Fruit fly (Drosophila melanogaster) whole organism, embryonic: ENCODE measurements around the gene Rbfox1.

Source experiments
- Abd-B ChIP-seq: fragments of 200-800 bp; sonication (Bioruptor generic); optimal IDR thresholded peaks from 2 replicates; lab custom pipeline; 2018; ENCODE audit warnings: missing biosample characterization, mild to moderate bottlenecking, missing genetic modification characterization, moderate library complexity
- Bteb2 ChIP-seq: fragments of 200-800 bp; sonication (Bioruptor generic); optimal IDR thresholded peaks from 2 replicates; lab custom pipeline; 2016; ENCODE audit warnings: missing biosample characterization, missing genetic modification characterization
- CG10462 ChIP-seq: fragments of 200-800 bp; sonication (Bioruptor generic); optimal IDR thresholded peaks from 2 replicates; lab custom pipeline; 2016; ENCODE audit warnings: missing biosample characterization, missing genetic modification characterization
- CG10565 ChIP-seq: fragments of 200-800 bp; sonication (Bioruptor generic); optimal IDR thresholded peaks from 3 replicates; lab custom pipeline; 2016; ENCODE audit warnings: missing biosample characterization, mild to moderate bottlenecking, missing genetic modification characterization
- CG11085 ChIP-seq: fragments of 200-800 bp; sonication (Bioruptor generic); IDR thresholded peaks from 2 replicates; pipeline ENCODE4 v1.3.6; 2022; ENCODE audit warnings: missing biosample characterization, missing genetic modification characterization
- CG11093 ChIP-seq: fragments of 200-800 bp; sonication (Bioruptor generic); IDR thresholded peaks from 3 replicates; pipeline ENCODE4 v1.3.6; 2022; ENCODE audit warnings: missing biosample characterization, missing genetic modification characterization
- CG11696 ChIP-seq: fragments of 200-800 bp; sonication (Bioruptor generic); IDR thresholded peaks from 2 replicates; pipeline ENCODE4 v1.3.6; 2022; ENCODE audit warnings: missing biosample characterization, missing genetic modification characterization
- CG13424 ChIP-seq: fragments of 200-800 bp; sonication (Bioruptor generic); optimal IDR thresholded peaks from 2 replicates; lab custom pipeline; 2019; ENCODE audit warnings: missing biosample characterization, mild to moderate bottlenecking, missing genetic modification characterization, moderate library complexity
- CG1647 ChIP-seq: fragments of 200-800 bp; sonication (Bioruptor generic); optimal IDR thresholded peaks from 3 replicates; lab custom pipeline; 2016; ENCODE audit warnings: missing biosample characterization, missing genetic modification characterization
- CG16863 ChIP-seq: fragments of 200-800 bp; sonication (Bioruptor generic); optimal IDR thresholded peaks from 3 replicates; lab custom pipeline; 2016; ENCODE audit warnings: missing biosample characterization, missing genetic modification characterization
- CG17385 ChIP-seq: fragments of 200-800 bp; sonication (Bioruptor generic); optimal IDR thresholded peaks from 3 replicates; lab custom pipeline; 2018; ENCODE audit warnings: missing biosample characterization, mild to moderate bottlenecking, missing genetic modification characterization
- CG32767 ChIP-seq: fragments of 200-800 bp; sonication (Bioruptor generic); IDR thresholded peaks from 2 replicates; pipeline ENCODE4 v1.3.6; 2022; ENCODE audit warnings: missing biosample characterization, missing genetic modification characterization
- CG34422 ChIP-seq: fragments of 200-800 bp; sonication (Bioruptor generic); IDR thresholded peaks from 3 replicates; pipeline ENCODE4 v1.3.6; 2022; ENCODE audit warnings: missing biosample characterization, missing genetic modification characterization
- CG6854 ChIP-seq: fragments of 200-800 bp; sonication (Bioruptor generic); optimal IDR thresholded peaks from 3 replicates; lab custom pipeline; 2017; ENCODE audit warnings: missing biosample characterization, mild to moderate bottlenecking, missing genetic modification characterization
- CG7987 ChIP-seq: fragments of 200-800 bp; sonication (Bioruptor generic); optimal IDR thresholded peaks from 2 replicates; lab custom pipeline; 2018; ENCODE audit warnings: missing biosample characterization, mild to moderate bottlenecking, missing genetic modification characterization, moderate library complexity
- CG8924 ChIP-seq: fragments of 200-800 bp; optimal IDR thresholded peaks from 3 replicates; lab custom pipeline; 2019; ENCODE audit warnings: missing biosample characterization, mild to moderate bottlenecking, missing genetic modification characterization, moderate library complexity
- CG9609 ChIP-seq: fragments of 200-800 bp; sonication (Bioruptor generic); optimal IDR thresholded peaks from 3 replicates; lab custom pipeline; 2016; ENCODE audit warnings: missing biosample characterization, missing genetic modification characterization
- CG9817 ChIP-seq: fragments of 200-800 bp; sonication (Bioruptor generic); optimal IDR thresholded peaks from 2 replicates; lab custom pipeline; 2018; ENCODE audit warnings: missing biosample characterization, mild to moderate bottlenecking, missing genetic modification characterization, moderate library complexity
- CoRest ChIP-seq: fragments of 200-800 bp; sonication (Bioruptor generic); optimal IDR thresholded peaks from 3 replicates; lab custom pipeline; 2018; ENCODE audit warnings: missing biosample characterization, mild to moderate bottlenecking, missing genetic modification characterization, moderate library complexity
- Drgx ChIP-seq: fragments of 200-800 bp; sonication (Bioruptor generic); IDR thresholded peaks from 2 replicates; pipeline ENCODE4 v1.3.6; 2022; ENCODE audit warnings: missing biosample characterization, missing genetic modification characterization
- Eip74EF ChIP-seq, 2 experiments: fragments of 200-800 bp in 1 of 2; fragments of >200 bp in 1 of 2; sonication (Bioruptor generic) in 1 of 2; optimal IDR thresholded peaks; 2 replicates each; lab custom pipeline; 2017 to 2019; ENCODE audit warnings: missing biosample characterization in 2 of 2, missing genetic modification characterization in 2 of 2, mild to moderate bottlenecking in 1 of 2, moderate library complexity in 1 of 2
- Ets65A ChIP-seq: fragments of 200-800 bp; sonication (Bioruptor generic); peaks from one replicate; lab custom pipeline; 2016; ENCODE audit warnings: missing biosample characterization, missing genetic modification characterization
- HLH4C ChIP-seq: fragments of 200-800 bp; sonication (Bioruptor generic); IDR thresholded peaks from 3 replicates; pipeline ENCODE4 v1.3.6; 2022; ENCODE audit warnings: missing biosample characterization, missing genetic modification characterization; ENCODE audit not compliant: partially characterized antibody
- Poxn ChIP-seq: fragments of 200-800 bp; sonication (Bioruptor generic); IDR thresholded peaks from 2 replicates; pipeline ENCODE4 v1.3.6; 2022; ENCODE audit warnings: missing biosample characterization, missing genetic modification characterization
- Ptx1 ChIP-seq: fragments of 200-800 bp; sonication (Bioruptor generic); IDR thresholded peaks from 2 replicates; pipeline ENCODE4 v1.3.6; 2022; ENCODE audit warnings: missing biosample characterization, missing genetic modification characterization
- Scr ChIP-seq: fragments of 200-800 bp; sonication (Bioruptor generic); IDR thresholded peaks from 2 replicates; pipeline ENCODE4 v1.3.6; 2022; ENCODE audit warnings: missing biosample characterization, missing genetic modification characterization; ENCODE audit not compliant: partially characterized antibody
- cg ChIP-seq: fragments of 200-800 bp; sonication (Bioruptor generic); optimal IDR thresholded peaks from 3 replicates; lab custom pipeline; 2019; ENCODE audit warnings: missing biosample characterization, mild to moderate bottlenecking, missing genetic modification characterization, moderate library complexity
- cwo ChIP-seq: fragments of 200-800 bp; sonication (Bioruptor generic); optimal IDR thresholded peaks from 3 replicates; lab custom pipeline; 2017; ENCODE audit warnings: missing biosample characterization, missing genetic modification characterization, mild to moderate bottlenecking, moderate library complexity, missing genetic modification reagents
- danr ChIP-seq: fragments of 200-800 bp; sonication (Bioruptor generic); IDR thresholded peaks from 2 replicates; pipeline ENCODE4 v1.3.6; 2022; ENCODE audit warnings: missing biosample characterization, missing genetic modification characterization
- dm ChIP-seq: fragments of 200-800 bp; sonication (Bioruptor generic); optimal IDR thresholded peaks from 3 replicates; lab custom pipeline; 2016; ENCODE audit warnings: missing biosample characterization, missing genetic modification characterization
- en ChIP-seq: fragments of 200-800 bp; sonication (Bioruptor generic); optimal IDR thresholded peaks from 2 replicates; lab custom pipeline; 2016; ENCODE audit warnings: missing biosample characterization, missing genetic modification characterization
- gem ChIP-seq: fragments of 200-800 bp; sonication (Bioruptor generic); optimal IDR thresholded peaks from 2 replicates; lab custom pipeline; 2019; ENCODE audit warnings: missing biosample characterization, mild to moderate bottlenecking, missing genetic modification characterization, moderate library complexity
- ham ChIP-seq: fragments of 200-800 bp; sonication (Bioruptor generic); IDR thresholded peaks from 2 replicates; pipeline ENCODE4 v1.3.6; 2022; ENCODE audit warnings: missing biosample characterization, missing genetic modification characterization
- insv ChIP-seq, 2 experiments: fragments of 200-800 bp; sonication (Bioruptor generic); optimal IDR thresholded peaks; 3 replicates each; lab custom pipeline; 2016 to 2018; ENCODE audit warnings: missing biosample characterization in 2 of 2, missing genetic modification characterization in 2 of 2
- maf-S ChIP-seq: fragments of 200-800 bp; sonication (Bioruptor generic); optimal IDR thresholded peaks from 2 replicates; lab custom pipeline; 2016; ENCODE audit warnings: missing biosample characterization, missing genetic modification characterization
- mirr ChIP-seq: fragments of 200-800 bp; sonication (Bioruptor generic); optimal IDR thresholded peaks from 3 replicates; lab custom pipeline; 2018; ENCODE audit warnings: missing biosample characterization, mild to moderate bottlenecking, missing genetic modification characterization
- mld ChIP-seq: fragments of 200-800 bp; sonication (Bioruptor generic); IDR thresholded peaks from 3 replicates; pipeline ENCODE4 v1.3.6; 2022; ENCODE audit warnings: missing biosample characterization, missing genetic modification characterization; ENCODE audit not compliant: partially characterized antibody
- nom ChIP-seq: fragments of 200-800 bp; sonication (Bioruptor generic); optimal IDR thresholded peaks from 2 replicates; lab custom pipeline; 2017; ENCODE audit warnings: missing biosample characterization, missing genetic modification characterization, mild to moderate bottlenecking, moderate library complexity, missing genetic modification reagents
- pan ChIP-seq, 4 experiments: fragments of >200 bp in 3 of 4; fragments of 200-800 bp in 1 of 4; sonication (Bioruptor generic) in 1 of 4; optimal IDR thresholded peaks in 3 of 4; IDR thresholded peaks in 1 of 4; 2 replicates each; pipeline versions ENCODE4 v1.3.6 to Lab custom; 2017 to 2022; ENCODE audit warnings: missing biosample characterization in 2 of 4, missing genetic modification characterization in 2 of 4, mixed read lengths in 1 of 4
- pb ChIP-seq: fragments of 200-800 bp; sonication (Bioruptor generic); optimal IDR thresholded peaks from 3 replicates; lab custom pipeline; 2016; ENCODE audit warnings: missing biosample characterization, missing genetic modification characterization
- peb ChIP-seq: fragments of 200-800 bp; sonication (Bioruptor generic); IDR thresholded peaks from 2 replicates; pipeline ENCODE4 v1.3.6; 2022; ENCODE audit warnings: missing biosample characterization, missing genetic modification characterization
- sim ChIP-seq: fragments of 200-800 bp; sonication (Bioruptor generic); IDR thresholded peaks from 2 replicates; pipeline ENCODE4 v1.3.6; 2022; ENCODE audit warnings: missing biosample characterization, missing genetic modification characterization
- sna ChIP-seq: fragments of 200-800 bp; sonication (Bioruptor generic); IDR thresholded peaks from 2 replicates; pipeline ENCODE4 v1.3.6; 2022; ENCODE audit warnings: missing biosample characterization, missing genetic modification characterization; ENCODE audit not compliant: partially characterized antibody
- so ChIP-seq: fragments of 200-800 bp; sonication (Bioruptor generic); IDR thresholded peaks from 3 replicates; pipeline ENCODE4 v1.3.6; 2022; ENCODE audit warnings: missing biosample characterization, missing genetic modification characterization
- ssp ChIP-seq: fragments of 200-800 bp; sonication (Bioruptor generic); IDR thresholded peaks from 2 replicates; pipeline ENCODE4 v1.3.6; 2022; ENCODE audit warnings: missing biosample characterization, missing genetic modification characterization
- tgo ChIP-seq: fragments of 200-800 bp; sonication (Bioruptor generic); IDR thresholded peaks from 3 replicates; pipeline ENCODE4 v1.3.6; 2022; ENCODE audit warnings: missing biosample characterization, missing genetic modification characterization
- tin ChIP-seq: fragments of 200-800 bp; sonication (Bioruptor generic); optimal IDR thresholded peaks from 3 replicates; lab custom pipeline; 2016; ENCODE audit warnings: missing biosample characterization, missing genetic modification characterization
- tx ChIP-seq: fragments of 200-800 bp; sonication (Bioruptor generic); optimal IDR thresholded peaks from 2 replicates; lab custom pipeline; 2016; ENCODE audit warnings: missing biosample characterization, missing genetic modification characterization
- usp ChIP-seq: fragments of >200 bp; optimal IDR thresholded peaks from 2 replicates; lab custom pipeline; 2017; ENCODE audit warnings: missing biosample characterization, missing genetic modification characterization
- z ChIP-seq: fragments of 200-800 bp; sonication (Bioruptor generic); IDR thresholded peaks from 3 replicates; pipeline ENCODE4 v1.3.6; 2022; ENCODE audit warnings: missing biosample characterization, missing genetic modification characterization

The Rbfox1 gene

dm6 chr3L:10518945-10519344 is 37.7 kb downstream of the Rbfox1 start (continued):
- TF ChIP-seq ssp (GFP tag; lab: Robert Waterston, UW) (no peak), cwo (peak; percentile 45), HLH4C (no peak), usp (GFP tag; lab: Kevin White, UChicago) (no peak), peb (GFP tag; lab: Robert Waterston, UW) (no peak), ham (GFP tag; lab: Robert Waterston, UW) (no peak), tx (GFP tag; lab: Kevin White, UChicago) (peak; percentile 58), Abd-B (GFP tag; lab: Kevin White, UChicago) (no peak), CG11085 (GFP tag; lab: Robert Waterston, UW) (no peak), so (GFP tag; lab: Robert Waterston, UW) (peak; percentile 75; the same call in 1 of the 3 replicates), sna (no peak), mld (GFP tag; lab: Robert Waterston, UW) (no peak), Ets65A (GFP tag; lab: Kevin White, UChicago) (no peak), CG34422 (GFP tag; lab: Robert Waterston, UW) (peak; percentile 53; the same call in 1 of the 3 replicates), CG7987 (GFP tag; lab: Kevin White, UChicago) (peak; percentile 96), Drgx (GFP tag; lab: Robert Waterston, UW) (no peak), gem (tag; lab: Kevin White, UChicago) (peak; percentile 84), CoRest (tag; lab: Kevin White, UChicago) (peak; percentile 70), Eip74EF (GFP tag; optimal IDR thresholded peaks at IDR 0.05; lab: Kevin White, UChicago) (peak in 1 of 2 experiments; percentile 42), nom (GFP tag; lab: Kevin White, UChicago) (no peak), CG17385 (GFP tag; lab: Kevin White, UChicago) (peak; percentile 69), CG13424 (tag; lab: Kevin White, UChicago) (peak; percentile 67), pb (GFP tag; lab: Kevin White, UChicago) (peak; percentile 75), tgo (GFP tag; lab: Robert Waterston, UW) (no peak; the same call in 1 of the 3 replicates), pan (optimal IDR thresholded peaks at IDR 0.05; lab: Kevin White, UChicago) (no peak), pan (GFP tag; optimal IDR thresholded peaks at IDR 0.05 in 1 of 2, IDR thresholded peaks at IDR 0.05 in 1 of 2) (peak in 1 of 2 experiments; percentile 71), CG11093 (GFP tag; lab: Robert Waterston, UW) (no peak), CG10462 (GFP tag; lab: Kevin White, UChicago) (peak; percentile 72), CG9817 (no peak), dm (GFP tag; lab: Kevin White, UChicago) (peak; percentile 62), insv (GFP tag; optimal IDR thresholded peaks at IDR 0.05; lab: Kevin White, UChicago) (peak; percentile 20 to 36), CG11696 (GFP tag; lab: Robert Waterston, UW) (peak; percentile 65; the same call in 1 of the 2 replicates), maf-S (GFP tag; lab: Kevin White, UChicago) (peak; percentile 74), CG16863 (GFP tag; lab: Kevin White, UChicago) (peak; percentile 81), tin (GFP tag; lab: Kevin White, UChicago) (peak; percentile 57), CG8924 (tag; lab: Kevin White, UChicago) (peak; percentile 83), danr (GFP tag; lab: Robert Waterston, UW) (peak; percentile 16; the same call in 1 of the 2 replicates), CG1647 (peak; percentile 78), Poxn (no peak), z (GFP tag; lab: Robert Waterston, UW) (peak; percentile 66; the same call in 2 of the 3 replicates), Bteb2 (GFP tag; lab: Kevin White, UChicago) (peak; percentile 42), CG6854 (GFP tag; lab: Kevin White, UChicago) (peak; percentile 60), CG9609 (GFP tag; lab: Kevin White, UChicago) (peak; percentile 67), CG10565 (peak; percentile 41), cg (GFP tag; lab: Kevin White, UChicago) (no peak), CG32767 (0 out of 2 replicates have a peak, but pooled peaks have one; percentile 35), Scr (GFP tag; lab: Robert Waterston, UW) (no peak), sim (GFP tag; lab: Robert Waterston, UW) (peak; percentile 86), Ptx1 (GFP tag; lab: Robert Waterston, UW) (no peak), mirr (GFP tag; lab: Kevin White, UChicago) (peak; percentile 26), en (peak; percentile 73)
